Worm (Caenorhabditis elegans) whole organism, L4 larva: Measurements from ENCODE around the gene suf-1.

Experiments used
- F10B5.3 ChIP-seq: sonication (generic microtip); optimal IDR thresholded peaks from 2 replicates; lab custom pipeline; 2016; ENCODE audit warnings: mild to moderate bottlenecking, missing genetic modification characterization, missing compliant biosample characterization
- R02D3.7 ChIP-seq: fragments of 150-350 bp; sonication (generic microtip); optimal IDR thresholded peaks from 3 replicates; lab custom pipeline; 2014; ENCODE audit warnings: missing biosample characterization, missing genetic modification characterization
- Y105C5A.15 ChIP-seq: fragments of 200-800 bp; sonication (Bioruptor generic); IDR thresholded peaks from 2 replicates; pipeline ENCODE4 v1.3.6; 2022; ENCODE audit warnings: missing genetic modification characterization, missing compliant biosample characterization
- Y48G9A.11 ChIP-seq: fragments of 200-800 bp; sonication (Bioruptor generic); IDR thresholded peaks from 2 replicates; pipeline ENCODE4 v1.3.6; 2022; ENCODE audit warnings: missing genetic modification reagents, missing genetic modification characterization, missing compliant biosample characterization
- Y5F2A.4 ChIP-seq: fragments of 200-800 bp; sonication (Bioruptor generic); optimal IDR thresholded peaks from 2 replicates; lab custom pipeline; 2018; ENCODE audit warnings: mild to moderate bottlenecking, missing genetic modification characterization, missing compliant biosample characterization
- Y75B8A.6 ChIP-seq: fragments of 200-800 bp; sonication (Bioruptor generic); IDR thresholded peaks from 2 replicates; pipeline ENCODE4 v1.3.6; 2022; ENCODE audit warnings: missing genetic modification reagents, missing genetic modification characterization, missing compliant biosample characterization
- aha-1 ChIP-seq: fragments of 150-350 bp; peaks from one replicate; lab custom pipeline; 2014; ENCODE audit warnings: missing biosample characterization, missing genetic modification characterization
- ama-1 ChIP-seq: fragments of 150-350 bp; optimal IDR thresholded peaks from 2 replicates; lab custom pipeline; 2014; ENCODE audit warnings: inconsistent platforms, mixed read lengths
- arid-1 ChIP-seq: fragments of 200-800 bp; sonication (Bioruptor generic); conservative IDR thresholded peaks from 2 replicates; pipeline ENCODE4 v1.3.6; 2022; ENCODE audit warnings: missing genetic modification reagents, missing genetic modification characterization, missing compliant biosample characterization
- attf-4 ChIP-seq: sonication (generic microtip); optimal IDR thresholded peaks from 3 replicates; lab custom pipeline; 2017; ENCODE audit warnings: missing biosample characterization, missing genetic modification characterization
- ceh-32 ChIP-seq: sonication (generic microtip); optimal IDR thresholded peaks from 2 replicates; lab custom pipeline; 2016; ENCODE audit warnings: mild to moderate bottlenecking, missing genetic modification characterization, missing compliant biosample characterization; ENCODE audit not compliant: poor library complexity
- ceh-44 ChIP-seq: fragments of 200-800 bp; sonication (Bioruptor generic); IDR thresholded peaks from 2 replicates; pipeline ENCODE4 v1.3.6; 2022; ENCODE audit warnings: missing genetic modification reagents, missing genetic modification characterization, missing compliant biosample characterization
- ceh-62 ChIP-seq: sonication (generic microtip); optimal IDR thresholded peaks from 2 replicates; lab custom pipeline; 2017; ENCODE audit warnings: missing biosample characterization, missing genetic modification characterization
- ceh-82 ChIP-seq: sonication (generic microtip); optimal IDR thresholded peaks from 2 replicates; lab custom pipeline; 2017; ENCODE audit warnings: missing biosample characterization, missing genetic modification characterization
- cey-2 ChIP-seq: sonication (generic microtip); optimal IDR thresholded peaks from 3 replicates; lab custom pipeline; 2017; ENCODE audit warnings: missing genetic modification characterization, mild to moderate bottlenecking, missing compliant biosample characterization, antibody characterized with exemption, borderline replicate concordance; ENCODE audit not compliant: insufficient read depth
- daf-12 ChIP-seq: fragments of 150-350 bp; optimal IDR thresholded peaks from 2 replicates; lab custom pipeline; 2014; ENCODE audit warnings: missing biosample characterization, missing genetic modification reagents, missing genetic modification characterization
- daf-19 ChIP-seq: fragments of 200-800 bp; sonication (Bioruptor generic); conservative IDR thresholded peaks from 2 replicates; pipeline ENCODE4 v1.3.6; 2022; ENCODE audit warnings: missing genetic modification characterization, missing compliant biosample characterization
- dmd-6 ChIP-seq: fragments of 200-800 bp; sonication (Bioruptor generic); IDR thresholded peaks from 2 replicates; pipeline ENCODE4 v1.3.6; 2022; ENCODE audit warnings: missing genetic modification reagents, missing genetic modification characterization, missing compliant biosample characterization
- dmd-8 ChIP-seq: fragments of 200-800 bp; sonication (Bioruptor generic); IDR thresholded peaks from 2 replicates; pipeline ENCODE4 v1.3.6; 2022; ENCODE audit warnings: missing genetic modification characterization, missing compliant biosample characterization
- dmd-9 ChIP-seq: fragments of 200-800 bp; sonication (Bioruptor generic); IDR thresholded peaks from 2 replicates; pipeline ENCODE4 v1.3.6; 2022; ENCODE audit warnings: missing genetic modification reagents, missing genetic modification characterization, missing compliant biosample characterization
- duxl-1 ChIP-seq: sonication (generic microtip); optimal IDR thresholded peaks from 2 replicates; lab custom pipeline; 2016; ENCODE audit warnings: mild to moderate bottlenecking, missing genetic modification characterization, moderate library complexity, missing compliant biosample characterization; ENCODE audit not compliant: poor library complexity
- egl-43 ChIP-seq: fragments of 200-800 bp; sonication (Bioruptor generic); IDR thresholded peaks from 2 replicates; pipeline ENCODE4 v1.3.6; 2022; ENCODE audit warnings: missing genetic modification reagents, missing genetic modification characterization, missing compliant biosample characterization
- fos-1 ChIP-seq: fragments of 150-350 bp; optimal IDR thresholded peaks from 2 replicates; lab custom pipeline; 2014; ENCODE audit warnings: missing biosample characterization, missing genetic modification characterization
- gei-8 ChIP-seq: fragments of 200-800 bp; sonication (Bioruptor generic); optimal IDR thresholded peaks from 2 replicates; lab custom pipeline; 2018; ENCODE audit warnings: mild to moderate bottlenecking, missing genetic modification characterization, missing compliant biosample characterization
- hlh-11 ChIP-seq: fragments of 200-800 bp; sonication (Bioruptor generic); optimal IDR thresholded peaks from 2 replicates; lab custom pipeline; 2018; ENCODE audit warnings: mild to moderate bottlenecking, missing genetic modification characterization, missing compliant biosample characterization
- hlh-30 ChIP-seq: sonication (generic microtip); optimal IDR thresholded peaks from 2 replicates; lab custom pipeline; 2017; ENCODE audit warnings: antibody characterized with exemption, mild to moderate bottlenecking, missing genetic modification characterization, missing compliant biosample characterization; ENCODE audit not compliant: insufficient read depth
- hmg-1.1 ChIP-seq: fragments of 200-800 bp; sonication (Bioruptor generic); IDR thresholded peaks from 2 replicates; pipeline ENCODE4 v1.3.6; 2022; ENCODE audit warnings: missing genetic modification reagents, missing genetic modification characterization, missing compliant biosample characterization
- jun-1 ChIP-seq: fragments of 150-350 bp; optimal IDR thresholded peaks from 2 replicates; lab custom pipeline; 2014; ENCODE audit warnings: missing biosample characterization, missing genetic modification reagents, missing genetic modification characterization
- lin-13 ChIP-seq: fragments of 150-350 bp; optimal IDR thresholded peaks from 2 replicates; lab custom pipeline; 2014; ENCODE audit warnings: missing biosample characterization, missing genetic modification reagents, missing genetic modification characterization
- lin-15B ChIP-seq: fragments of 150-350 bp; sonication (generic microtip); optimal IDR thresholded peaks from 3 replicates; lab custom pipeline; 2014; ENCODE audit warnings: missing biosample characterization, missing genetic modification characterization
- lin-29 ChIP-seq: fragments of 200-800 bp; sonication (Bioruptor generic); IDR thresholded peaks from 2 replicates; pipeline ENCODE4 v1.3.6; 2022; ENCODE audit warnings: missing genetic modification reagents, missing genetic modification characterization, missing compliant biosample characterization
- lin-38 ChIP-seq: fragments of 200-800 bp; sonication (Bioruptor generic); IDR thresholded peaks from 2 replicates; pipeline ENCODE4 v1.3.6; 2022; ENCODE audit warnings: missing genetic modification reagents, missing genetic modification characterization, missing compliant biosample characterization
- madf-9 ChIP-seq: fragments of 200-800 bp; sonication (Bioruptor generic); conservative IDR thresholded peaks from 2 replicates; pipeline ENCODE4 v1.3.6; 2022; ENCODE audit warnings: missing genetic modification reagents, missing genetic modification characterization, missing compliant biosample characterization
- mdl-1 ChIP-seq, 2 experiments: fragments of 150-350 bp in 1 of 2; sonication (generic microtip) in 1 of 2; optimal IDR thresholded peaks; 2 replicates each; lab custom pipeline; 2014 to 2017; ENCODE audit warnings: missing biosample characterization in 2 of 2, missing genetic modification characterization in 2 of 2
- mdt-29 ChIP-seq: fragments of 200-800 bp; sonication (Bioruptor generic); IDR thresholded peaks from 2 replicates; pipeline ENCODE4 v1.3.6; 2022; ENCODE audit warnings: missing genetic modification reagents, missing genetic modification characterization, missing compliant biosample characterization
- mep-1 ChIP-seq: fragments of 150-350 bp; sonication (generic microtip); optimal IDR thresholded peaks from 3 replicates; lab custom pipeline; 2014; ENCODE audit warnings: missing biosample characterization, missing genetic modification characterization
- mxl-3 ChIP-seq: fragments of 200-800 bp; sonication (Bioruptor generic); optimal IDR thresholded peaks from 2 replicates; lab custom pipeline; 2018; ENCODE audit warnings: mild to moderate bottlenecking, missing genetic modification characterization, missing compliant biosample characterization
- nhr-237 ChIP-seq: sonication (generic microtip); optimal IDR thresholded peaks from 2 replicates; lab custom pipeline; 2017; ENCODE audit warnings: missing biosample characterization, missing genetic modification characterization
- nhr-25 ChIP-seq: sonication (generic microtip); optimal IDR thresholded peaks from 2 replicates; lab custom pipeline; 2017; ENCODE audit warnings: missing genetic modification characterization, mild to moderate bottlenecking, missing compliant biosample characterization, antibody characterized with exemption, moderate library complexity, borderline replicate concordance; ENCODE audit not compliant: insufficient read depth
- nhr-28 ChIP-seq: fragments of 150-350 bp; optimal IDR thresholded peaks from 2 replicates; lab custom pipeline; 2014; ENCODE audit warnings: missing biosample characterization, missing genetic modification characterization
- nhr-48 ChIP-seq: sonication (generic microtip); optimal IDR thresholded peaks from 2 replicates; lab custom pipeline; 2016; ENCODE audit warnings: mild to moderate bottlenecking, missing genetic modification characterization, missing compliant biosample characterization
- nhr-6 ChIP-seq: fragments of 150-350 bp; optimal IDR thresholded peaks from 2 replicates; lab custom pipeline; 2014; ENCODE audit warnings: missing biosample characterization, missing genetic modification characterization
- saeg-2 ChIP-seq: fragments of 200-800 bp; sonication (Bioruptor generic); IDR thresholded peaks from 2 replicates; pipeline ENCODE4 v1.3.6; 2022; ENCODE audit warnings: missing genetic modification reagents, missing genetic modification characterization, missing compliant biosample characterization
- snpc-4 ChIP-seq: fragments of 150-350 bp; optimal IDR thresholded peaks from 2 replicates; lab custom pipeline; 2014; ENCODE audit warnings: missing biosample characterization, missing genetic modification characterization
- spr-1 ChIP-seq: sonication (generic microtip); optimal IDR thresholded peaks from 2 replicates; lab custom pipeline; 2016; ENCODE audit warnings: mild to moderate bottlenecking, missing genetic modification characterization, missing compliant biosample characterization
- tra-1 ChIP-seq: fragments of 200-800 bp; sonication (Bioruptor generic); IDR thresholded peaks from 2 replicates; pipeline ENCODE4 v1.3.6; 2022; ENCODE audit warnings: missing genetic modification reagents, missing genetic modification characterization, missing compliant biosample characterization
- vab-7 ChIP-seq: fragments of 200-800 bp; sonication (Bioruptor generic); IDR thresholded peaks from 2 replicates; pipeline ENCODE4 v1.3.6; 2022; ENCODE audit warnings: missing genetic modification reagents, missing genetic modification characterization, missing compliant biosample characterization
- zag-1 ChIP-seq: fragments of 150-350 bp; optimal IDR thresholded peaks from 2 replicates; lab custom pipeline; 2014; ENCODE audit warnings: missing biosample characterization, missing genetic modification characterization
- zfp-3 ChIP-seq: fragments of 200-800 bp; sonication (Bioruptor generic); conservative IDR thresholded peaks from 2 replicates; pipeline ENCODE4 v1.3.6; 2022; ENCODE audit warnings: missing genetic modification reagents, missing genetic modification characterization, missing compliant biosample characterization
- zip-2 ChIP-seq: fragments of 150-350 bp; optimal IDR thresholded peaks from 2 replicates; lab custom pipeline; 2014; ENCODE audit warnings: missing biosample characterization, missing genetic modification characterization
- ztf-11 ChIP-seq: fragments of 150-350 bp; optimal IDR thresholded peaks from 2 replicates; lab custom pipeline; 2014; ENCODE audit warnings: missing biosample characterization, missing genetic modification characterization

The suf-1 gene

DNA sequence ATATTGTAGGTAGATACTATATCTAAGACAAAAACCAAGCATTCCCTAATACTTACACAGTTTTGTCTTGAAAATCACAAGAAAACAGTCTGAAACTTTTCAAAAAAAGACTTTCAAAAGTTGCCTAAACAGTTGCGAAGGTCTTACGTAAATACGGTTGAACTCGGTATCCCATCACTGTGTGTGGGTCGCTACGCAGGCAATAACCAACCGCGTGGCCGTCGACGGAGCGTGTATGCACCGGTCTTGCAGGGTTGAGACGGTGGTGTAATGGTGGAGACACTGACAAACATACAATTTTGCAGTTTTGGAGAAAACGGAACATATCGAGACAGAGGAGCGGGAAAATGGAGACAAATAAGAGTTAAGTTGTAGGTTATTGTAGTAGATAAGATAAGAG lies 42.4 kb upstream of the suf-1 start, which contains the start of gene iff-2 (continued):
- TF ChIP-seq dmd-8 (no peak; the same call in 1 of the 2 replicates), Y105C5A.15 (GFP tag; lab: Robert Waterston, UW) (no peak), attf-4 (tag; lab: Kevin White, UChicago) (no peak), lin-38 (GFP tag; lab: Robert Waterston, UW) (peak; percentile 100), lin-15B (peak; percentile 98), hmg-1.1 (GFP tag; lab: Robert Waterston, UW) (peak; percentile 99), vab-7 (GFP tag; lab: Robert Waterston, UW) (peak; percentile 93), nhr-28 (tag; lab: Kevin White, UChicago) (peak; percentile 100), ceh-62 (no peak), daf-12 (tag; lab: Kevin White, UChicago) (no peak), saeg-2 (GFP tag; lab: Robert Waterston, UW) (peak; percentile 92), hlh-30 (peak; percentile 100), dmd-6 (GFP tag; lab: Robert Waterston, UW) (peak; percentile 99), tra-1 (peak; percentile 98), F10B5.3 (peak; percentile 75), aha-1 (tag; lab: Kevin White, UChicago) (peak; percentile 100), R02D3.7 (tag; lab: Kevin White, UChicago) (peak; percentile 50), mep-1 (tag; lab: Kevin White, UChicago) (peak; percentile 99), nhr-25 (tag; lab: Kevin White, UChicago) (peak; percentile 97), ztf-11 (tag; lab: Kevin White, UChicago) (peak; percentile 2), ceh-44 (GFP tag; lab: Robert Waterston, UW) (0 out of 2 replicates have a peak, but pooled peaks have one; percentile 56), fos-1 (tag; lab: Kevin White, UChicago) (peak; percentile 58), mdl-1 (tag; optimal IDR thresholded peaks at IDR 0.05; lab: Kevin White, UChicago) (peak; percentile 93 to 99), lin-29 (GFP tag; lab: Robert Waterston, UW) (peak; percentile 88), dmd-9 (GFP tag; lab: Robert Waterston, UW) (peak; percentile 95), arid-1 (GFP tag; lab: Robert Waterston, UW) (peak; percentile 97), zag-1 (tag; lab: Kevin White, UChicago) (peak; percentile 81), Y48G9A.11 (GFP tag; lab: Robert Waterston, UW) (no peak; the same call in 1 of the 2 replicates), ceh-32 (peak; percentile 68), cey-2 (tag; lab: Kevin White, UChicago) (peak; percentile 85), ama-1 (lab: Kevin White, UChicago) (peak; percentile 68), jun-1 (tag; lab: Kevin White, UChicago) (peak; percentile 97), madf-9 (GFP tag; lab: Robert Waterston, UW) (peak; percentile 95), daf-19 (peak; percentile 71), Y75B8A.6 (GFP tag; lab: Robert Waterston, UW) (peak; percentile 96), zfp-3 (GFP tag; lab: Robert Waterston, UW) (peak; percentile 97), snpc-4 (tag; lab: Kevin White, UChicago) (peak; percentile 70), Y5F2A.4 (GFP tag; lab: Kevin White, UChicago) (peak; percentile 78), gei-8 (GFP tag; lab: Kevin White, UChicago) (peak; percentile 58), zip-2 (tag; lab: Kevin White, UChicago) (peak; percentile 89), ceh-82 (tag; lab: Kevin White, UChicago) (peak; percentile 12), spr-1 (peak; percentile 96), mxl-3 (GFP tag; lab: Kevin White, UChicago) (peak; percentile 100), lin-13 (peak; percentile 99), nhr-48 (tag; lab: Kevin White, UChicago) (peak; percentile 95), hlh-11 (peak; percentile 99), nhr-6 (tag; lab: Kevin White, UChicago) (peak; percentile 99), egl-43 (GFP tag; lab: Robert Waterston, UW) (no peak; the same call in 1 of the 2 replicates), nhr-237 (tag; lab: Kevin White, UChicago) (peak; percentile 83), mdt-29 (GFP tag; lab: Robert Waterston, UW) (no peak; the same call in none of the 2 replicates), duxl-1 (tag; lab: Kevin White, UChicago) (peak; percentile 97)
